Worm (Caenorhabditis elegans) whole organism, L2 larva: ENCODE measurements around the gene C30G7.5.
A peak's percentile ranks its signal among the peaks of the same experiment; 100 is the strongest.

Source experiments
- C34F6.9 ChIP-seq: fragments of 150-350 bp; optimal IDR thresholded peaks from 2 replicates; lab custom pipeline; 2014; ENCODE audit warnings: missing biosample characterization, missing genetic modification characterization
- F13H6.1 ChIP-seq: sonication (generic microtip); optimal IDR thresholded peaks from 2 replicates; lab custom pipeline; 2016; ENCODE audit warnings: missing genetic modification characterization, missing compliant biosample characterization
- Y55F3AM.14 ChIP-seq: fragments of 200-800 bp; sonication (Bioruptor generic); optimal IDR thresholded peaks from 2 replicates; lab custom pipeline; 2018; ENCODE audit warnings: mild to moderate bottlenecking, missing genetic modification characterization, missing compliant biosample characterization
- ZK546.5 ChIP-seq: sonication (generic microtip); optimal IDR thresholded peaks from 2 replicates; lab custom pipeline; 2017; ENCODE audit warnings: missing biosample characterization, missing genetic modification characterization
- ama-1 ChIP-seq: fragments of 150-350 bp; optimal IDR thresholded peaks from 2 replicates; lab custom pipeline; 2018; ENCODE audit warnings: inconsistent platforms
- ceh-16 ChIP-seq: fragments of 150-350 bp; optimal IDR thresholded peaks from 2 replicates; lab custom pipeline; 2014; ENCODE audit warnings: missing biosample characterization, missing genetic modification characterization
- crh-2 ChIP-seq: sonication (generic microtip); optimal IDR thresholded peaks from 2 replicates; lab custom pipeline; 2017; ENCODE audit warnings: missing biosample characterization, missing genetic modification characterization
- egl-27 ChIP-seq: sonication (generic microtip); optimal IDR thresholded peaks from 3 replicates; lab custom pipeline; 2017; ENCODE audit warnings: missing biosample characterization, missing genetic modification reagents, missing genetic modification characterization
- elt-3 ChIP-seq: sonication (generic microtip); optimal IDR thresholded peaks from 2 replicates; lab custom pipeline; 2017; ENCODE audit warnings: missing biosample characterization, missing genetic modification characterization
- fos-1 ChIP-seq: fragments of 150-350 bp; optimal IDR thresholded peaks from 2 replicates; lab custom pipeline; 2014; ENCODE audit warnings: missing biosample characterization, missing genetic modification characterization
- gmeb-1 ChIP-seq: fragments of 150-350 bp; optimal IDR thresholded peaks from 2 replicates; lab custom pipeline; 2014; ENCODE audit warnings: missing biosample characterization, missing genetic modification characterization
- lin-11 ChIP-seq: fragments of 150-350 bp; sonication (generic microtip); optimal IDR thresholded peaks from 2 replicates; lab custom pipeline; 2014; ENCODE audit warnings: missing biosample characterization, missing genetic modification characterization, inconsistent platforms, mixed read lengths
- lin-13 ChIP-seq: fragments of 150-350 bp; optimal IDR thresholded peaks from 2 replicates; lab custom pipeline; 2014; ENCODE audit warnings: missing biosample characterization, missing genetic modification reagents, missing genetic modification characterization
- lsy-2 ChIP-seq, 2 experiments: fragments of 150-350 bp in 1 of 2; sonication (generic microtip) in 1 of 2; optimal IDR thresholded peaks; 2 replicates each; lab custom pipeline; 2014 to 2017; ENCODE audit warnings: missing biosample characterization in 2 of 2, missing genetic modification characterization in 2 of 2
- mab-5 ChIP-seq: fragments of 150-350 bp; optimal IDR thresholded peaks from 2 replicates; lab custom pipeline; 2014; ENCODE audit warnings: missing biosample characterization, missing genetic modification characterization
- mbf-1 ChIP-seq: sonication (generic microtip); optimal IDR thresholded peaks from 2 replicates; lab custom pipeline; 2017; ENCODE audit warnings: missing biosample characterization, missing genetic modification characterization
- nhr-10 ChIP-seq: sonication (generic microtip); optimal IDR thresholded peaks from 2 replicates; lab custom pipeline; 2017; ENCODE audit warnings: missing biosample characterization, missing genetic modification characterization
- nhr-129 ChIP-seq: fragments of 150-350 bp; optimal IDR thresholded peaks from 2 replicates; lab custom pipeline; 2014; ENCODE audit warnings: missing biosample characterization, missing genetic modification characterization
- nhr-21 ChIP-seq: fragments of 150-350 bp; optimal IDR thresholded peaks from 2 replicates; lab custom pipeline; 2014; ENCODE audit warnings: missing biosample characterization, missing genetic modification characterization
- nhr-23 ChIP-seq: fragments of 150-350 bp; optimal IDR thresholded peaks from 2 replicates; lab custom pipeline; 2014; ENCODE audit warnings: missing biosample characterization, missing genetic modification reagents, missing genetic modification characterization
- nhr-25 ChIP-seq: fragments of 150-350 bp; sonication (generic microtip); optimal IDR thresholded peaks from 3 replicates; lab custom pipeline; 2014; ENCODE audit warnings: missing biosample characterization, missing genetic modification characterization
- nhr-6 ChIP-seq: fragments of 150-350 bp; optimal IDR thresholded peaks from 2 replicates; lab custom pipeline; 2014; ENCODE audit warnings: missing biosample characterization, missing genetic modification characterization
- nhr-77 ChIP-seq: fragments of 150-350 bp; optimal IDR thresholded peaks from 2 replicates; lab custom pipeline; 2014; ENCODE audit warnings: missing biosample characterization, missing genetic modification characterization
- peb-1 ChIP-seq: fragments of 150-350 bp; optimal IDR thresholded peaks from 2 replicates; lab custom pipeline; 2014; ENCODE audit warnings: missing biosample characterization, missing genetic modification characterization
- sma-9 ChIP-seq, 2 experiments: fragments of 150-350 bp in 1 of 2; sonication (generic microtip) in 1 of 2; optimal IDR thresholded peaks; 2 replicates each; lab custom pipeline; 2014 to 2016; ENCODE audit warnings: missing genetic modification characterization in 2 of 2, mild to moderate bottlenecking in 1 of 2, missing biosample characterization in 1 of 2, missing compliant biosample characterization in 1 of 2, missing genetic modification reagents in 1 of 2, moderate library complexity in 1 of 2
- snpc-4 ChIP-seq: fragments of 150-350 bp; optimal IDR thresholded peaks from 2 replicates; lab custom pipeline; 2014; ENCODE audit warnings: missing biosample characterization, missing genetic modification characterization
- unc-39 ChIP-seq: fragments of 150-350 bp; optimal IDR thresholded peaks from 2 replicates; lab custom pipeline; 2014; ENCODE audit warnings: missing biosample characterization, missing genetic modification characterization
- unc-55 ChIP-seq: fragments of 150-350 bp; sonication (generic microtip); optimal IDR thresholded peaks from 3 replicates; lab custom pipeline; 2014; ENCODE audit warnings: missing biosample characterization, missing genetic modification reagents, missing genetic modification characterization
- zag-1 ChIP-seq: fragments of 150-350 bp; optimal IDR thresholded peaks from 2 replicates; lab custom pipeline; 2014; ENCODE audit warnings: missing biosample characterization, missing genetic modification characterization
- ztf-1 ChIP-seq: fragments of 200-800 bp; sonication (Bioruptor generic); conservative IDR thresholded peaks from 2 replicates; pipeline ENCODE4 v1.3.6; 2022; ENCODE audit warnings: missing genetic modification characterization, missing compliant biosample characterization
- ztf-11 ChIP-seq: sonication (generic microtip); optimal IDR thresholded peaks from 2 replicates; lab custom pipeline; 2017; ENCODE audit warnings: missing biosample characterization, missing genetic modification characterization
- ztf-4 ChIP-seq: fragments of 150-350 bp; optimal IDR thresholded peaks from 2 replicates; lab custom pipeline; 2014; ENCODE audit warnings: missing biosample characterization, missing genetic modification characterization

C30G7.5 gene

DNA sequence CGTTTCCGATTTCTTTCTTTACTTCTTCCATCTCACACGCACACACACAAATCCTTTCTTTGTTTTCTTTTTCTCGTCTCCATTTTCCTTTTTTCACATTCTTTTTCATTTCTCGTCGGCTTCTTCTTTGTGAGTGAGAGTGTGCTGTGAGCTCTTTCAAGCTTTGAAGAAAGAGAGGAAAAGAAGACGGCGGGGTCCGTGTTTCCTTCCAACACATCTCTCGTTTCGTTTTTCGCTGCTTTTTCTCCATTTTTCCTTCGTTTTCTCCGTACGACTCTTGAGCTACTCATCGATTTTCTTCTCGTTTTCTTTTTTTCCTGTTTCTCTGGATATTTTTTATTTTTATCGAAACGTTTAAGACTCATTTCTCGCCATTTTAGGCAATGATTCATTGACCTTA, 24.4 kb downstream of the C30G7.5 start:
- TF ChIP-seq C34F6.9 (tag; lab: Kevin White, UChicago) (peak; percentile 70), unc-55 (GFP tag; lab: Kevin White, UChicago) (peak; percentile 93), crh-2 (tag; lab: Kevin White, UChicago) (peak; percentile 46), lsy-2 (tag; optimal IDR thresholded peaks at IDR 0.05; lab: Kevin White, UChicago) (peak in 1 of 2 experiments; percentile 31), nhr-25 (tag; lab: Kevin White, UChicago) (no peak), nhr-129 (tag; lab: Kevin White, UChicago) (peak; percentile 44), F13H6.1 (peak; percentile 7), peb-1 (tag; lab: Kevin White, UChicago) (no peak), Y55F3AM.14 (GFP tag; lab: Kevin White, UChicago) (peak; percentile 3), ztf-11 (no peak)

DNA sequence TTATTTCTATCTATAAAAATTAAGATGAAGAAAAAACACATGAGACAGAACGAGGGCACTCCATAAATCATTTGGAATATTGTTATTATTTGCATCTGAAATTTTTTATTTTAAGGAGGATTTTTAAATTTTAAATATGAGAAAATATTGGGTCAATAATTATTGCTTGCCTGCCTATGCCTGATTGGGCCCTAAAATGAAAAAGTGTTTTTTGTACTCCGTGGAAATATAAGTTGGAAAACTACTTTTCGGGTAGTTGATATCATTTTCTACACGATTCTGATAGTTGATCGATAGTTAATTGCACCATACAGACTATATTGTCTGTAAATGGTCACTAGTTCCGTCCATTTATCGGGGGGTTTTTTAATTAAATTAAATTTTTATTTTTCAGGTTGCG, 26.3 kb downstream of the C30G7.5 start, which contains the start of gene srg-55:
TSS of gene srg-55 (minus strand) at position 101 of the 400 bp plus-strand sequence.
- no peak for TF ChIP-seq F13H6.1
- no peak for TF ChIP-seq nhr-77 (tag; lab: Kevin White, UChicago)
- no peak for TF ChIP-seq sma-9 (GFP tag; optimal IDR thresholded peaks at IDR 0.05; lab: Kevin White, UChicago)
- no peak for TF ChIP-seq sma-9 (tag; optimal IDR thresholded peaks at IDR 0.05; lab: Kevin White, UChicago)
- TF ChIP-seq ama-1 (lab: Kevin White, UChicago): no peak
- TF ChIP-seq unc-39 (tag; lab: Kevin White, UChicago): no peak
- TF ChIP-seq nhr-21 (tag; lab: Kevin White, UChicago): no peak
- no peak for TF ChIP-seq snpc-4 (tag; lab: Kevin White, UChicago)
- TF ChIP-seq ztf-1 (GFP tag; lab: Robert Waterston, UW): no peak
- no peak for TF ChIP-seq lsy-2 (tag; optimal IDR thresholded peaks at IDR 0.05; lab: Kevin White, UChicago)
- no peak for TF ChIP-seq zag-1 (tag; lab: Kevin White, UChicago)
- TF ChIP-seq ZK546.5 (tag; lab: Kevin White, UChicago): no peak
- TF ChIP-seq C34F6.9 (tag; lab: Kevin White, UChicago): no peak
- no peak for TF ChIP-seq mbf-1 (tag; lab: Kevin White, UChicago)
- TF ChIP-seq mab-5 (tag; lab: Kevin White, UChicago): no peak
- TF ChIP-seq gmeb-1 (tag; lab: Kevin White, UChicago): no peak
- no peak for TF ChIP-seq crh-2 (tag; lab: Kevin White, UChicago)
- no peak for TF ChIP-seq egl-27
- no peak for TF ChIP-seq lin-13 (GFP tag; lab: Kevin White, UChicago)
- no peak for TF ChIP-seq elt-3
- TF ChIP-seq fos-1 (tag; lab: Kevin White, UChicago): no peak

DNA sequence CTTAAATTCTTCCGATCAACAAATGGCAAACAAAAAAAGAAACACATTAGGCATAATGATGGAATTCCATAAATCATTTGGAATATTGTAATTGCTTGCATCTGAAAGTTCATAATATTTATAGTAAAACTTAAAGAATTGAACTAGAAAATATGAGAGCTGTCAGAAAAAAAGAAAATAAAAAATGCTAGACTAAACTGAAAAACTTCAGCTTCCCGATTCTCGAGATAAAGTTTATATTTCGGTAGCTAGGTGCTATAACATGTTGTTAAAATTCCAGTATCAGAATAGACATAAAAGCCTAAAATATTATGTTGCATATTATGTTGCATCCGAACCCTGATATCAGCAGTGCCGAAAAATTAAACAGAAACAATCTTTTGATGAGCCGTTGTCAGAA, 30.4 kb downstream of the C30G7.5 start, which contains the start of gene srg-54:
TSS of gene srg-54 (minus strand) at position 101 of the 400 bp plus-strand sequence.
- no peak for TF ChIP-seq lin-13 (GFP tag; lab: Kevin White, UChicago)
- TF ChIP-seq nhr-21 (tag; lab: Kevin White, UChicago): no peak
- TF ChIP-seq ceh-16: no peak
- TF ChIP-seq nhr-77 (tag; lab: Kevin White, UChicago): no peak
- TF ChIP-seq nhr-10: no peak
- no peak for TF ChIP-seq egl-27
- no peak for TF ChIP-seq unc-39 (tag; lab: Kevin White, UChicago)
- no peak for TF ChIP-seq snpc-4 (tag; lab: Kevin White, UChicago)
- TF ChIP-seq nhr-23 (tag; lab: Kevin White, UChicago): no peak
- no peak for TF ChIP-seq ZK546.5 (tag; lab: Kevin White, UChicago)
- no peak for TF ChIP-seq sma-9 (GFP tag; optimal IDR thresholded peaks at IDR 0.05; lab: Kevin White, UChicago)
- no peak for TF ChIP-seq sma-9 (tag; optimal IDR thresholded peaks at IDR 0.05; lab: Kevin White, UChicago)
- no peak for TF ChIP-seq lsy-2 (tag; optimal IDR thresholded peaks at IDR 0.05; lab: Kevin White, UChicago)
- no peak for TF ChIP-seq nhr-6 (tag; lab: Kevin White, UChicago)
- no peak for TF ChIP-seq zag-1 (tag; lab: Kevin White, UChicago)
- no peak for TF ChIP-seq Y55F3AM.14 (GFP tag; lab: Kevin White, UChicago)
- TF ChIP-seq lin-11: no peak
- TF ChIP-seq peb-1 (tag; lab: Kevin White, UChicago): no peak
- TF ChIP-seq C34F6.9 (tag; lab: Kevin White, UChicago): no peak
- no peak for TF ChIP-seq ztf-4
- TF ChIP-seq fos-1 (tag; lab: Kevin White, UChicago): no peak

DNA sequence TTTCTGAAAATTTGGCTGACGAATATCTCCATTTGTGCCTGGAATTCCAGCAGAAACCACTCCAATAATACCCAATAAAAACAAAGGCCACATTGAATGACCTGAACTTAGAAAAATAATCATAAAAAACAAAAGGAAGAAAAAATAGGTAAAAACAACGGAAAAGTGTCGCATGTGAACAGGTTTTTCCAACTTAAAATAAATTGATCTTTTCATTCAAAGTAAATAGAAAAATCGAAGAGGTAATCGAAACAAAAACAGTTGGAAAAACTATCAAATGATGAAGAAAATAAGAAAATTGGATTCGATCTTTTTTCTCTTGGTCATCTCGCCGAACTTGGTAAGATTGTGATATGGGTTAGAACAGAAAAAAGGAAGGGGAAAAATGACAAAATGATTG, 33.0 kb downstream of the C30G7.5 start, which contains the start of gene zmp-4:
TSS of gene zmp-4 (minus strand) at position 101 of the 400 bp plus-strand sequence.
- no peak for TF ChIP-seq nhr-129 (tag; lab: Kevin White, UChicago)

DNA sequence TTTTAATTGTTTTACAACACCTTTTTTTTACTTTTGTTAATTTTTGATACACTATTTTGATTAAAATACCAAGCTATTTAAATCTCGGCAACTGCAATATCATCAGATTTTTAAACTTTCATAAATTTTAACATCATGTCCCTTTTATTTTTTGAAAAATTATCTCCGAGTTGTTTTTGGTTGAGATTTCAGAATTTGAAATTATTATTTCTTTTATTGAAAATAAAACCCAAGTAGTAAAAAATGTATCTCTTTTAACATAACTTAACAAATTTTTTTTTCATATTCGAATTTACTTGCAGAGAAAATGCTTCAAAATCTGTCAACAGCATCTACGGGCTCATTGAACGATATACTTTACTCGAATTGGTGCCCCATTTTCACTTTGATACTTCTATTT, 38.9 kb downstream of the C30G7.5 start, which contains the start of gene H12D21.11:
TSS of gene H12D21.11 (plus strand) at position 301 of the 400 bp plus-strand sequence.
- TF ChIP-seq mab-5 (tag; lab: Kevin White, UChicago): no peak
- no peak for TF ChIP-seq nhr-25 (tag; lab: Kevin White, UChicago)
